Worm (Caenorhabditis elegans): Measurements from ENCODE around the gene Y1A5A.1.

DNA sequence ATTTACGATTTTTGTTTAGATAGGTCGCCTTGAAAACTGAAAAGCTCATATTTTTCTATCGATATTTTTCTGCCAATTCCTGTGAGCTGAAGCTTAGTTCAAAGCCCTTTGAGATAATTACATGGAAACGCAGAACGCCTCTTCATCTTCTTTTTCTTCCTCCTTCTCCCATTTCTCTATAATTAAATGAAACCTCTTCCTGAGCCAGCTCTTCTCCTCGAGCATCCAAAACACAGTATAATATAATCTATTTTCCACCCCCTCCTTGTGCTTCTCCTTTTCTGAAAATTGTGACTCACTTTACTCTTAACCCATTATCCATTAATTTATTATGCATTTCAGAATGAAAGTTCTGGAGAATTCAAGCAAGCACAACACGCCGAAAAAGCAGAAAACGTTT is 30.2 kb downstream of the Y1A5A.1 start, which contains the start of gene F37A8.5:
- TF ChIP-seq egl-27 (tag; optimal IDR thresholded peaks at IDR 0.05) (no peak), nhr-237 (tag; optimal IDR thresholded peaks at IDR 0.05) (no peak), lin-39 (tag; optimal IDR thresholded peaks at IDR 0.05) (no peak), ama-1 (optimal IDR thresholded peaks at IDR 0.05) (no peak), mdl-1 (tag; optimal IDR thresholded peaks at IDR 0.05) (no peak), pqm-1 (tag; optimal IDR thresholded peaks at IDR 0.05) (no peak), hmg-11 (tag; optimal IDR thresholded peaks at IDR 0.05) (no peak), unc-62 (GFP tag; optimal IDR thresholded peaks at IDR 0.05) (no peak), snpc-4 (tag; optimal IDR thresholded peaks at IDR 0.05) (no peak), unc-39 (tag; optimal IDR thresholded peaks at IDR 0.05) (no peak), fos-1 (tag; optimal IDR thresholded peaks at IDR 0.05) (no peak), elt-1 (tag; optimal IDR thresholded peaks at IDR 0.05) (no peak), nhr-12 (tag; optimal IDR thresholded peaks at IDR 0.05) (no peak)
